Worm (Caenorhabditis elegans) whole organism, early embryonic: ENCODE results near the gene egli-1.
A peak's percentile ranks its signal among the peaks of the same experiment; 100 is the strongest.

Experiments used
- B0310.2 ChIP-seq: sonication (generic microtip); optimal IDR thresholded peaks from 2 replicates; lab custom pipeline; 2016; ENCODE audit warnings: mild to moderate bottlenecking, missing genetic modification characterization, missing compliant biosample characterization
- F13C5.2 ChIP-seq: sonication (generic microtip); optimal IDR thresholded peaks from 2 replicates; lab custom pipeline; 2017; ENCODE audit warnings: mild to moderate bottlenecking, missing genetic modification characterization, inconsistent platforms, missing compliant biosample characterization
- aly-1 ChIP-seq: sonication (generic microtip); optimal IDR thresholded peaks from 2 replicates; lab custom pipeline; 2016; ENCODE audit warnings: missing genetic modification characterization, missing compliant biosample characterization
- ama-1 ChIP-seq: fragments of 150-350 bp; optimal IDR thresholded peaks from 2 replicates; lab custom pipeline; 2014
- ceh-13 ChIP-seq: fragments of 200-800 bp; sonication (Bioruptor generic); optimal IDR thresholded peaks from 2 replicates; lab custom pipeline; 2018; ENCODE audit warnings: mild to moderate bottlenecking, missing genetic modification characterization, missing compliant biosample characterization
- ceh-36 ChIP-seq: sonication (generic microtip); optimal IDR thresholded peaks from 2 replicates; lab custom pipeline; 2016; ENCODE audit warnings: missing genetic modification characterization, inconsistent platforms, missing compliant biosample characterization
- ets-7 ChIP-seq: sonication (generic microtip); optimal IDR thresholded peaks from 2 replicates; lab custom pipeline; 2016; ENCODE audit warnings: missing genotype, missing genetic modification characterization, missing compliant biosample characterization
- flt-1 ChIP-seq: fragments of 200-800 bp; sonication (Bioruptor generic); IDR thresholded peaks from 2 replicates; pipeline ENCODE4 v1.3.6; 2022; ENCODE audit warnings: missing genetic modification characterization, missing compliant biosample characterization
- hmbx-1 ChIP-seq: sonication (generic microtip); optimal IDR thresholded peaks from 2 replicates; lab custom pipeline; 2016; ENCODE audit warnings: mild to moderate bottlenecking, missing genetic modification characterization, missing compliant biosample characterization
- hmg-4 ChIP-seq: fragments of 200-800 bp; sonication (Bioruptor generic); optimal IDR thresholded peaks from 2 replicates; lab custom pipeline; 2018; ENCODE audit warnings: mild to moderate bottlenecking, missing genetic modification characterization, missing compliant biosample characterization
- hnd-1 ChIP-seq: sonication (generic microtip); optimal IDR thresholded peaks from 2 replicates; lab custom pipeline; 2016; ENCODE audit warnings: missing genetic modification characterization, missing compliant biosample characterization
- pes-1 ChIP-seq: fragments of 200-800 bp; sonication (Bioruptor generic); IDR thresholded peaks from 2 replicates; pipeline ENCODE4 v1.3.6; 2022; ENCODE audit warnings: missing genetic modification reagents, missing genetic modification characterization, missing compliant biosample characterization
- scrt-1 ChIP-seq: fragments of 200-800 bp; sonication (Bioruptor generic); IDR thresholded peaks from 2 replicates; pipeline ENCODE4 v1.3.6; 2022; ENCODE audit warnings: missing genetic modification characterization, missing compliant biosample characterization
- sea-1 ChIP-seq: fragments of 200-800 bp; sonication (Bioruptor generic); conservative IDR thresholded peaks from 2 replicates; pipeline ENCODE4 v1.3.6; 2022; ENCODE audit warnings: missing genetic modification characterization, missing compliant biosample characterization
- tbx-11 ChIP-seq: fragments of 200-800 bp; sonication (Bioruptor generic); IDR thresholded peaks from 2 replicates; pipeline ENCODE4 v1.3.6; 2022; ENCODE audit warnings: missing genetic modification characterization, missing compliant biosample characterization
- tbx-37 ChIP-seq: fragments of 200-800 bp; sonication (Bioruptor generic); conservative IDR thresholded peaks from 2 replicates; pipeline ENCODE4 v1.3.6; 2022; ENCODE audit warnings: missing genetic modification reagents, missing genetic modification characterization, missing compliant biosample characterization
- tra-4 ChIP-seq: sonication (generic microtip); optimal IDR thresholded peaks from 2 replicates; lab custom pipeline; 2017; ENCODE audit warnings: missing genetic modification characterization, missing compliant biosample characterization

The egli-1 gene

DNA sequence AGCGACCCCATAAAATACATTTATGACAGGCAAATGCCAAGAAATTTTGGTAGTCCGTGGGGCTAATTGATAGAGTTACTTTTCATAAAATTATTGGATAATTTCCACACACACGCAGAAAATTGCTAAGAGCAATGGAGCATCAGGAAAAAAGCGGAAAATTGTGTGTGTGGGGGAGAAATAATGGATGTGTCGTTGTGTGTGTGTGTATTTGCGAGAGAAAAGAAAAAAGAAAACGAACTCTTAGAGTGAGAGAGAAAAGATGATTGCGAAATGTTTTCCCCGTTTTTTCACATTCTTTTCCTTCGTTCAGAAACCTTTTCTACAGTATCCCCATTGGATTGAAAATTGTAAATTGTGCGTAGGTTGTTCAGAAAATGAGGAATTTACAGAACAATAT, 42.2 kb upstream of the egli-1 start:
- no peak for TF ChIP-seq hmg-4 (GFP tag; lab: Kevin White, UChicago)
- TF ChIP-seq ama-1 = no peak
- no peak for TF ChIP-seq ets-7 (tag; lab: Kevin White, UChicago)
- no peak for TF ChIP-seq scrt-1
- TF ChIP-seq tbx-11 (GFP tag; lab: Robert Waterston, UW) = no peak
- TF ChIP-seq sea-1 (GFP tag; lab: Robert Waterston, UW) = no peak

DNA sequence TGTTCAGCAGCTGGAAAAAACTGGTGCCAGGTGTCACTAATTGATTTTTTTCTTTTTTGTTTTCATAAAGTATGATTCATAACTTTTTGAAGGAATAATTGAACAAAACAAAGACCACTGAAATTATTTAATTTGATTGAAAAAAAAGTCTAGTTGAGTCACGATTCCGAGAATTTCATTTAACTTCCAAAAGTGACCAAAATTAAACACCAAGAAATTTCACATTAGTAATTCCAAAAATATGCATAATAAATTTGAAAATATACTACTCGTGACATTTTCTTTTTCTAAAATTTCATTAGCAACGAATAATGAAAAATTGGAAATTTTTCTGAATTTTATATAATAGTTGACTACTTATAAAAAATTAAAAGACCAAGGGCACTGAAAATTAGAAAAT, 41.7 kb upstream of the egli-1 start:
- no peak for TF ChIP-seq hnd-1 (tag; lab: Kevin White, UChicago)
- no peak for TF ChIP-seq ets-7 (tag; lab: Kevin White, UChicago)
- TF ChIP-seq tbx-11 (GFP tag; lab: Robert Waterston, UW) = no peak
- TF ChIP-seq aly-1 (tag; lab: Kevin White, UChicago) = no peak
- no peak for TF ChIP-seq tra-4 (tag; lab: Kevin White, UChicago)
- TF ChIP-seq pes-1 (GFP tag; lab: Robert Waterston, UW) = no peak
- TF ChIP-seq ama-1 = no peak
- no peak for TF ChIP-seq scrt-1
- TF ChIP-seq ceh-36 (tag; lab: Kevin White, UChicago) = no peak
- TF ChIP-seq ceh-13 (GFP tag; lab: Kevin White, UChicago) = no peak
- no peak for TF ChIP-seq B0310.2 (tag; lab: Kevin White, UChicago)
- no peak for TF ChIP-seq flt-1 (GFP tag; lab: Robert Waterston, UW)
- TF ChIP-seq sea-1 (GFP tag; lab: Robert Waterston, UW) = no peak
- TF ChIP-seq hmg-4 (GFP tag; lab: Kevin White, UChicago) = no peak
- no peak for TF ChIP-seq tbx-37 (GFP tag; lab: Robert Waterston, UW)
- no peak for TF ChIP-seq hmbx-1 (tag; lab: Kevin White, UChicago)

DNA sequence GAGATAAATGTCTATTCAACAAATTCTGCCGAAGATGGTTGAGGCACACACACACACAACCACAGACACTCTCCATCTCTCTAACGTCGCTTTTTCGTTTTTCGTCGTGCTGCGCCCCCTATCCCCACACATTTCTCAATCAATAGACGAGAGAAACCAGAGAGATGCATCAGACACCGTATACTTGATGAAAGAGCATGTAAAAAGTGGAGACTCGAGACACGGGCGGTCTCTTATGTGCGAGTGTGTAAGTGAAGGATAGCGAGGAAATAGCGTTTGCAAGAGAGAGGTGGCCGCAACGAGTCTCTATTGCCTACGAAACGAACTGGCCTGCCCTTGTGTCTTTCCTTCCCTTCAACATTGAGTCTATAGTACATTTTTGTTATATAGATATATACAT, 41.0 kb upstream of the egli-1 start:
- TF ChIP-seq hmg-4 (GFP tag; lab: Kevin White, UChicago) (peak; percentile 90), sea-1 (GFP tag; lab: Robert Waterston, UW) (0 out of 2 replicates have a peak, but pooled peaks have one; percentile 38), hmbx-1 (tag; lab: Kevin White, UChicago) (no peak), pes-1 (GFP tag; lab: Robert Waterston, UW) (no peak), F13C5.2 (tag; lab: Kevin White, UChicago) (peak; percentile 72)

DNA sequence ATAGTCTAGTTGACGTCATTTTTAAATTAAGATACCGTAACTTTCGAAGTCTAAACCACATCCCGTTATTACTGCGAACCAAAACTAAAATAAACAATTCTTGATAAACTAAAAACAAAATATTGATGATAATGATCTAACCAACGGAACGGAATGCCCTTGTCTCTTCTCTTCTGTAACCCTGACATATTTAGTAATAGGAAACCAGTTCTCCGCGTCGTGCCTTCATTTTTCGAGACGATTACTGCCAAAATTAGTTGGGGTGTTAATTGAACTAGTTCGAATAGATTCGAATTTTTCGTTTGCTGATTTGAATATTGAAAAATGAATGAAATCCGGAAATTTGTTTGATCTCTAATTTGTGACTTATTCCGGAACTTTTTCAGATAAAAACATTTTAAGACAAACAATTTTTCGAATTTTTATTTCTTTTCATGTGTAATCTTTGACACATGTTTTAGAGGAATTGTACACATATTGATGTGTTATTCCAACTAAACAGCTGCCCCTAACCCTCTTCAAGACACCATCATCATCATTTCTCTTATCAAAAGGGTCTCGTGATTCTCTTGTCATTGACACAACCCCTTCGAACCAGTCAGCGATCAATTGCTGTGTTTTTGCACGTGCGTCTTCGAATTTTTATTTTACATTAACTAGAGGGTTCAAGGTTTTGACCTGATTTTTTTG, 39.9 kb upstream of the egli-1 start:
- TF ChIP-seq tbx-11 (GFP tag; lab: Robert Waterston, UW) = 0 out of 2 replicates have a peak, but pooled peaks have one; percentile 11
- no peak for TF ChIP-seq hnd-1 (tag; lab: Kevin White, UChicago)
- no peak for TF ChIP-seq tra-4 (tag; lab: Kevin White, UChicago)

DNA sequence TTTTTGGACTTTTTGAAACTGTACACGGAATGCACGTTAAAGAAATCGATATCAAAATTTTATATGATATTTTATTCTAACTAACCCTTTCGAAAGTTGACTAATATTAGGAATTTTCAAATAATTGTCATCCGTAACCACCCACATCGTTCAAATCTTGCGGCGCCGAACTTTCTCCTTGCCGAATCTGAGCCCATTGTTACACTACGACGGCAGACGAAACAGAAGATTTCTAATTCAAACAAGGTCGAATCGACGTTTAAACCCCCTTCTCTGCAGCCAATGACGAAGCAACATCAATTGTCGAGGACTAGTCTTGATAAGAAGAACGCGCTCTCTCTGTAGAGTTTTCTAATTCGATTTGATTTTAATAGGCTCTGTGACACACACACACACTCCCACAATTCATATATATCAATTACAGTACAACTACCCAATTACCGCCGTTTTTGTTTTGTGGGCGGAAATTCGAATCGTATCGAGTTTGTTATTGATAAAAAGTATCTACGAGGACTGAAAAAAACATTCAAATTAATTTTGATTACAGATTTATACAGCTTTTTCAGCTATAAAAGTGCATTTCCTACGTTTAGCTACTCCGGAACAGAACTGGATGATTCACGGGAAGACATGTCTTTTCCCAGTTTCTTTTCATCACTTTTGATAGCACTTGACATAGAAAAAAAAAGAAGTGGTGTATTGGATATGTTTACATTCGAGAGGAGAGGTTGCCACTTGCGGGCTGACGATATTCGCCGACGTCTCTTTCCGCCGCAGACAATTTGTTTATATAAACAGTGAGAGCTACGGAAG, 39.2 kb upstream of the egli-1 start:
- TF ChIP-seq hmbx-1 (tag; lab: Kevin White, UChicago) = no peak
- no peak for TF ChIP-seq tbx-11 (GFP tag; lab: Robert Waterston, UW)
- TF ChIP-seq ama-1 = no peak
- no peak for TF ChIP-seq B0310.2 (tag; lab: Kevin White, UChicago)
- TF ChIP-seq sea-1 (GFP tag; lab: Robert Waterston, UW) = 0 out of 2 replicates have a peak, but pooled peaks have one; percentile 6
- TF ChIP-seq hnd-1 (tag; lab: Kevin White, UChicago) = no peak
- TF ChIP-seq F13C5.2 (tag; lab: Kevin White, UChicago) = no peak
- no peak for TF ChIP-seq ceh-13 (GFP tag; lab: Kevin White, UChicago)
- no peak for TF ChIP-seq tra-4 (tag; lab: Kevin White, UChicago)
- TF ChIP-seq aly-1 (tag; lab: Kevin White, UChicago) = no peak
- TF ChIP-seq hmg-4 (GFP tag; lab: Kevin White, UChicago) = no peak
- TF ChIP-seq pes-1 (GFP tag; lab: Robert Waterston, UW) = no peak
- TF ChIP-seq tbx-37 (GFP tag; lab: Robert Waterston, UW) = 0 out of 2 replicates have a peak, but pooled peaks have one; percentile 10

DNA sequence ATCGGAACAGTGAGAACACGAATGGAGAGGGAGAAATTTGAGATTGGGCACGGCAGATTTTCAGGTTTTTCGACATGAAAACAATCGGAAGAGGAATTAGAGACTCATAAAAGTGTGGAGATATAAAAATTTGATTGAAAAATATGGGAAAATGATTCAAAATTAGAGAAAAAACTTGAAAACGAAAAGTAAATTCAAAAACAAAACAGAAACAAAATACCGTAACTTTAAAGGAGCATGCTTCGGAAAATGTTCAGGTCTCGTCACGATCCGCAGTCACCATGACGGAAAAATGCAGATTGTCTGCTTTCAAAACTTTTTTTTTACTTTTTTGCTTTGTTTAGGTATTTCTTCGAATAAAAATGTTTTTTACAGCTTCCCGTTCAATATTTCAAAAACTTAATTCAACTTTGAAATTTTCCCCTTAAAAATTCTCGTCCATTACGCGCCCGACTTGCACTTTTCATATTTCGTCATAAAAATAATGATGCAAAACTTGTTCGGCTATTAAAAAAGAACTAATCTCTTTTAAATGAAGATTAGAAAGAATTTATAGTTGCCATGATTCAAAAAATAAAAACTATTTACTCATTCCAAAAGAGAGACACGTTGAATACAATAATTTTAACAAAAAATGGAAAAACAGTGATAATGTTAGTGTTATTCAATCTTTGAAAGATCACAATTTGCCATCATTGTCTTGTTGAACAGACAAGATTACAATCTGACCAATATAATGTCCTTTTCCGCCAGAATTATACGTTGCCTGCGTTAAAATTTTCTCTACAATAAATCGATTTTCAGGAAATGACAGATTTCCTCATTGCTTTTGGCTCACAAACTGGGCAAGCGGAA, 38.4 kb upstream of the egli-1 start, which contains the start of gene mtrr-1:
Gene mtrr-1, plus strand, starts transcription at position 805 of the 855 bp plus-strand sequence.
- TF ChIP-seq F13C5.2 (tag; lab: Kevin White, UChicago) (no peak), hnd-1 (tag; lab: Kevin White, UChicago) (no peak), aly-1 (tag; lab: Kevin White, UChicago) (no peak), tbx-37 (GFP tag; lab: Robert Waterston, UW) (no peak), pes-1 (GFP tag; lab: Robert Waterston, UW) (no peak), tra-4 (tag; lab: Kevin White, UChicago) (no peak), tbx-11 (GFP tag; lab: Robert Waterston, UW) (no peak), hmbx-1 (tag; lab: Kevin White, UChicago) (no peak), ceh-13 (GFP tag; lab: Kevin White, UChicago) (no peak), ceh-36 (tag; lab: Kevin White, UChicago) (no peak), scrt-1 (no peak), ama-1 (no peak), hmg-4 (GFP tag; lab: Kevin White, UChicago) (no peak), B0310.2 (tag; lab: Kevin White, UChicago) (no peak)
